Worm (Caenorhabditis elegans): ENCODE results near the gene F44G4.5.
A peak's percentile ranks its signal among the peaks of the same experiment; 100 is the strongest.

Gene F44G4.5

DNA sequence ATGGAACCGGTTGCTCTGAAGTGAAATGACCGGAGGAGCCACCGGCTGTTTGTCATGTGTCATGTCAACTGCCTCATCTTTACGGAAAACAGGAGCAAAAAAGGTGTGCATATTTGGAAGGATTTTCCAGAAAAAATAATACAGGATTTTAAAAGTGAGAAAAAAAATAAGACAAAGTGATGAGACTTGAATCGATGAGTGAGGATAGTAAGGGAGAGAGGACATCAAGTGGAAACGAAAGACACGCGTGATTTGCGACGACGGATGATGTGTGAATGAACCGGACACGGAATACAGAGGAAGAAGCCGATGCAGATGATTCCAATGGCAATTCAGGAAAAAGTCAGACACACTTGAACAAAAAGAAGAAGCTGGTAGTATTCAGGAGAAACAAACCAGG is 24.1 kb upstream of the F44G4.5 start:
- TF ChIP-seq T22C8.4 (GFP tag; IDR thresholded peaks at IDR 0.05) (no peak), tab-1 (GFP tag; IDR thresholded peaks at IDR 0.05) (no peak), ztf-23 (GFP tag; IDR thresholded peaks at IDR 0.05) (no peak), klf-2 (GFP tag; conservative IDR thresholded peaks at IDR 0.05) (no peak), cog-1 (tag; optimal IDR thresholded peaks at IDR 0.05) (no peak), ztf-29 (GFP tag; IDR thresholded peaks at IDR 0.05) (no peak), flt-1 (GFP tag; IDR thresholded peaks at IDR 0.05) (no peak), med-1 (GFP tag; optimal IDR thresholded peaks at IDR 0.05; ENCODE audit: insufficient read depth) (no peak), ref-1 (GFP tag; conservative IDR thresholded peaks at IDR 0.05) (no peak)

DNA sequence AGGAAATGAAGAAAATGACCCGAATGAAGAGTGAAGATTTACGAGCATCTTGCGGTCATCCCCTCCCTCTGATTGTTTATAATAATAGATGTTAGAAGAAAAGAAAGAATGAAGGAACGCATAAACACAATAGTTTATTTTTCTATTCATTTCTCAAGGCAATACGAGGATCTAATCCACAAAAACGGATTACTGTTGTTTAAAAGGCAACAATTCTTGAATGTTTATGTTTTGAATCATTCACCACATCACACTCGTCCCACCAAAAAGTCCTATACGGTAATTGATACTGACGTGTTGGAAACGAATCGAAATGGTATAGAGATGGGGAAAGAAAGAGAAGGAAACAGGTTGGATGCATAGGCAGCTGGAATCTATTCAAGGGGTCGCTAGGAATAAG is 21.4 kb upstream of the F44G4.5 start:
- TF ChIP-seq klf-2 (GFP tag; conservative IDR thresholded peaks at IDR 0.05) (no peak), T22C8.4 (GFP tag; IDR thresholded peaks at IDR 0.05) (no peak), tab-1 (GFP tag; IDR thresholded peaks at IDR 0.05) (no peak), med-1 (GFP tag; optimal IDR thresholded peaks at IDR 0.05; ENCODE audit: insufficient read depth) (no peak), ref-1 (GFP tag; conservative IDR thresholded peaks at IDR 0.05) (no peak), cog-1 (tag; optimal IDR thresholded peaks at IDR 0.05) (no peak), ztf-29 (GFP tag; IDR thresholded peaks at IDR 0.05) (no peak), ztf-23 (GFP tag; IDR thresholded peaks at IDR 0.05) (no peak), flt-1 (GFP tag; IDR thresholded peaks at IDR 0.05) (no peak)

DNA sequence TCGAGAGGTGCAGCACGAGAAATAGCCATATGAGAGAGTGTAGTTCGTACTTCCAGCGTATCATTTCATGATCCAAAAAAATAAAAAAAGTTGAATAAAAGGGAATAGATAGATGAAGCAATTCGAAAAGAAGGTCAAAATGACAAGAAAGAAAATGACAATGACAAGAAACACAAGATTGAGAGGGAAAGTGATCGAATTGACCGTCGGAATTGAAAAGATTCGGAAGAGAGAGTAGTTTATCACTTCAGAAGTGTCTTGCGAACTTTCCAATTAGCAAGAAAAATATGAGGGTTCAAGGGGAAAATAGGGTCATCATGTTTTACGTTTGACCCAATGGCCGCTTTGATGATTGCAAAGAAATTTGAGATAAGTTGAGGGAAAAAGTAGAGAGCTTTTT is 19.5 kb upstream of the F44G4.5 start, which contains the start of gene dep-1:
Gene dep-1, minus strand, starts transcription at position 95 of the 400 bp plus-strand sequence.
- TF ChIP-seq tab-1 (GFP tag; IDR thresholded peaks at IDR 0.05) (no peak), ztf-29 (GFP tag; IDR thresholded peaks at IDR 0.05) (no peak), cog-1 (tag; optimal IDR thresholded peaks at IDR 0.05) (no peak), med-1 (GFP tag; optimal IDR thresholded peaks at IDR 0.05; ENCODE audit: insufficient read depth) (no peak), flt-1 (GFP tag; IDR thresholded peaks at IDR 0.05) (no peak), ref-1 (GFP tag; conservative IDR thresholded peaks at IDR 0.05) (no peak), ztf-23 (GFP tag; IDR thresholded peaks at IDR 0.05) (no peak), klf-2 (GFP tag; conservative IDR thresholded peaks at IDR 0.05) (no peak), T22C8.4 (GFP tag; IDR thresholded peaks at IDR 0.05) (no peak)

- TF ChIP-seq cog-1 (tag; optimal IDR thresholded peaks at IDR 0.05), result no peak
- no peak for TF ChIP-seq ref-1 (GFP tag; conservative IDR thresholded peaks at IDR 0.05)
- no peak for TF ChIP-seq ztf-23 (GFP tag; IDR thresholded peaks at IDR 0.05)
- TF ChIP-seq T22C8.4 (GFP tag; IDR thresholded peaks at IDR 0.05), result no peak
- no peak for TF ChIP-seq flt-1 (GFP tag; IDR thresholded peaks at IDR 0.05)
- no peak for TF ChIP-seq klf-2 (GFP tag; conservative IDR thresholded peaks at IDR 0.05)
- no peak for TF ChIP-seq ztf-29 (GFP tag; IDR thresholded peaks at IDR 0.05)
- TF ChIP-seq tab-1 (GFP tag; IDR thresholded peaks at IDR 0.05), result no peak
- no peak for TF ChIP-seq med-1 (GFP tag; optimal IDR thresholded peaks at IDR 0.05; ENCODE audit: insufficient read depth)
Observed at ce11 chrII:9017628-9018027, 17.4 kb upstream of the F44G4.5 start.

DNA sequence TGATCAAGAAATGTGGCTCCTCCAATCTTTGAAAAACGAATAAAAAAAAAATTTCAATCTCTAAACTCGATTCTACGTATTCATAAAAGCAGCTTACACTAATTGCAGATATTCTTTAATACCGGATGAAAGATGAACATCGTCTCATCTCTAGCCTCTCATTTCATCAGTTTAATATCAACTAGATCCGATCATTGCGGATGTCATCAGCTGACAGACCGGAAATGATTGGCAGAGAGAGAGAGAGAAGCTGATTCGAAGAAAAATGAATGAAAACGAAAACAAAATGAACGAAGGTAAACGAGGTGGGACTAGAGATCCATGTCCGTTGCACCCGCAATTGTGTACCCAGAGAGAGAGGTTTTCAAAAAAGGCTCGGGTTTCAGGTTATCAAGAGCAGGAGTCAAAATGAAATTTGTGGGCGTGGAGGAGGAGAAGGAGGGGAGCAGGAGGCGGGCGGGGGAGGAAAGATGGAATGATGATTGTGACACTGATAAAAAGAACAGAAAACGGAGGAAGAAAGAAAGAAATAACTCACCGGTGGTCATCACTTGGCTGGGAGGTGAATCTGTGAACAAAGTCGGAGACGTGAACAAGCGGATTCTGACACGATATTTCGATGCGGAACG is 14.8 kb upstream of the F44G4.5 start:
- no peak for TF ChIP-seq flt-1 (GFP tag; IDR thresholded peaks at IDR 0.05)
- TF ChIP-seq ref-1 (GFP tag; conservative IDR thresholded peaks at IDR 0.05), result no peak
- no peak for TF ChIP-seq ztf-23 (GFP tag; IDR thresholded peaks at IDR 0.05)
- no peak for TF ChIP-seq cog-1 (tag; optimal IDR thresholded peaks at IDR 0.05)
- no peak for TF ChIP-seq T22C8.4 (GFP tag; IDR thresholded peaks at IDR 0.05)
- TF ChIP-seq tab-1 (GFP tag; IDR thresholded peaks at IDR 0.05), result no peak
- TF ChIP-seq klf-2 (GFP tag; conservative IDR thresholded peaks at IDR 0.05), result no peak
- no peak for TF ChIP-seq med-1 (GFP tag; optimal IDR thresholded peaks at IDR 0.05; ENCODE audit: insufficient read depth)
- no peak for TF ChIP-seq ztf-29 (GFP tag; IDR thresholded peaks at IDR 0.05)

- TF ChIP-seq ztf-29 (GFP tag; IDR thresholded peaks at IDR 0.05), result no peak
- TF ChIP-seq cog-1 (tag; optimal IDR thresholded peaks at IDR 0.05), result no peak
- TF ChIP-seq med-1 (GFP tag; optimal IDR thresholded peaks at IDR 0.05; ENCODE audit: insufficient read depth), result no peak
- no peak for TF ChIP-seq klf-2 (GFP tag; conservative IDR thresholded peaks at IDR 0.05)
- no peak for TF ChIP-seq ref-1 (GFP tag; conservative IDR thresholded peaks at IDR 0.05)
- TF ChIP-seq T22C8.4 (GFP tag; IDR thresholded peaks at IDR 0.05), result no peak
- no peak for TF ChIP-seq ztf-23 (GFP tag; IDR thresholded peaks at IDR 0.05)
- no peak for TF ChIP-seq flt-1 (GFP tag; IDR thresholded peaks at IDR 0.05)
- no peak for TF ChIP-seq tab-1 (GFP tag; IDR thresholded peaks at IDR 0.05)
Observed at ce11 chrII:9014188-9014587, 14.0 kb upstream of the F44G4.5 start.

DNA sequence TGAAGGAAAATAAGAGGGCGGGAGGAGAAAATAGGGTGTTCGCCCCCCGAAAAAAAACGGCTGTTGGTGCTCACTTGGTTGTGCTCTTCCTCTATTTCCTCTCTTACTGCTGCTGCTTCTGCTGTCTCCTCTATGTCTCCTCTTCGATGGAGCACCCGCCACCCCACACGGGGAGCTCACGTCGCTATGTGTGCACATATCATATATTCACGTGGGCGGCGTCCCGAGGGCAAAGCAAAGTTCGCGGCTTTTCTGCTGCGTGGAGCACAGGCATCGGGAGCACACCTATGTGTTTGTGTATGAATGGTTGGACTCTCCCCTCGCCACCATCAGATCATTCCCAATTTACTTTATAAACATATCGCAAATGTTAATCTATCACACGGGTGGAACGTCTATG is 13.1 kb upstream of the F44G4.5 start:
- TF ChIP-seq tab-1 (GFP tag; IDR thresholded peaks at IDR 0.05) (no peak), ref-1 (GFP tag; conservative IDR thresholded peaks at IDR 0.05) (no peak), ztf-23 (GFP tag; IDR thresholded peaks at IDR 0.05) (0 out of 2 replicates have a peak, but pooled peaks have one; percentile 34)

- TF ChIP-seq med-1 (GFP tag; optimal IDR thresholded peaks at IDR 0.05; ENCODE audit: insufficient read depth), result no peak
- TF ChIP-seq flt-1 (GFP tag; IDR thresholded peaks at IDR 0.05), result no peak
- no peak for TF ChIP-seq ztf-23 (GFP tag; IDR thresholded peaks at IDR 0.05)
- TF ChIP-seq ref-1 (GFP tag; conservative IDR thresholded peaks at IDR 0.05), result no peak
- no peak for TF ChIP-seq ztf-29 (GFP tag; IDR thresholded peaks at IDR 0.05)
- TF ChIP-seq klf-2 (GFP tag; conservative IDR thresholded peaks at IDR 0.05), result no peak
- TF ChIP-seq cog-1 (tag; optimal IDR thresholded peaks at IDR 0.05), result no peak
- no peak for TF ChIP-seq T22C8.4 (GFP tag; IDR thresholded peaks at IDR 0.05)
- no peak for TF ChIP-seq tab-1 (GFP tag; IDR thresholded peaks at IDR 0.05)
Observed at ce11 chrII:9010708-9011107, 10.5 kb upstream of the F44G4.5 start.

DNA sequence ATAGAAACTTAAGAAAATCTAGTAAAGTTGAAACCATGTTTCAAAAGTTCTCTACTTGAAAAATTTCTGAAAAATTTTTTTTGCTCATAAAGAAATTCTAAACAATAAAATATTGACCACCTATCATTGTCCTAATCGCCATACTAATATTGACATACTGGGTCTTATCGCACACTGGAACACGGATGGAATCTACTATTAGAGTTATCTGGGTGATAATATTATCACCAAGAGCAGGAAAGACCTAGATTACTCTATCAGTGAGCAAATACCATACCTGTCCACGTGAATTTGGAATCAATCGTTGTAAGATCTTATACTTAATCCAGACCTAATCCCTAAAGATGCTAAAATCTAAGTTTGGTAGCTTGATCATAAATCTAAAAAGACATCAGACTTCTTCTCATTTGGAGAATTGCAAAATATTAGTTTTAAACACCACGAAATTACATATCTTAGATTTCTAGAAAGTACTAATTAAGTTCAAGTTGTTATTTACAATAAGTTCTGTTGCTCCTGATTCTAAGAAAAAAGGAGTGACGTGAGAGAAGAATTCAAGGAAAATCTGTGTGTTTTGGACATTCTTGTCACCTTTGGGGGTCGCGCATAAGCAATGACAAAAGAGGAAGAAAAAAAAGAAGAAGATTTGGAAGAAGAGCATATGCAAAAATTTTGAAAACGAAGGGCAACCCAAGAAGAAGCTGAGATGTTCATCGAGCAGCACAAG is 9.9 kb upstream of the F44G4.5 start:
- TF ChIP-seq med-1 (GFP tag; optimal IDR thresholded peaks at IDR 0.05; ENCODE audit: insufficient read depth) (no peak), klf-2 (GFP tag; conservative IDR thresholded peaks at IDR 0.05) (no peak), ztf-29 (GFP tag; IDR thresholded peaks at IDR 0.05) (no peak), cog-1 (tag; optimal IDR thresholded peaks at IDR 0.05) (no peak), T22C8.4 (GFP tag; IDR thresholded peaks at IDR 0.05) (no peak), ztf-23 (GFP tag; IDR thresholded peaks at IDR 0.05) (no peak), flt-1 (GFP tag; IDR thresholded peaks at IDR 0.05) (no peak), tab-1 (GFP tag; IDR thresholded peaks at IDR 0.05) (no peak), ref-1 (GFP tag; conservative IDR thresholded peaks at IDR 0.05) (no peak)
